Fruit fly (Drosophila melanogaster) whole organism, prepupa: Measurements from ENCODE around the gene Pburs.

Experiments used
- Blimp-1 ChIP-seq: fragments of 200-800 bp; sonication (Bioruptor generic); optimal IDR thresholded peaks from 3 replicates; lab custom pipeline; 2017; ENCODE audit warnings: missing biosample characterization, missing genetic modification characterization, mild to moderate bottlenecking, moderate library complexity, missing genetic modification reagents
- CG10631 ChIP-seq: fragments of 200-800 bp; sonication (Bioruptor generic); optimal IDR thresholded peaks from 2 replicates; lab custom pipeline; 2016; ENCODE audit warnings: missing biosample characterization, missing genetic modification characterization
- CG10669 ChIP-seq: fragments of 200-800 bp; sonication (Bioruptor generic); optimal IDR thresholded peaks from 3 replicates; lab custom pipeline; 2018; ENCODE audit warnings: missing biosample characterization, mild to moderate bottlenecking, missing genetic modification characterization, moderate library complexity
- CG11294 ChIP-seq: fragments of 200-800 bp; sonication (Bioruptor generic); IDR thresholded peaks from 2 replicates; pipeline ENCODE4 v1.3.6; 2022; ENCODE audit warnings: missing biosample characterization, missing genetic modification characterization
- CG11762 ChIP-seq: fragments of 200-800 bp; sonication (Bioruptor generic); optimal IDR thresholded peaks from 3 replicates; lab custom pipeline; 2016; ENCODE audit warnings: missing biosample characterization, missing genetic modification characterization; ENCODE audit not compliant: insufficient read depth
- CG15336 ChIP-seq: fragments of 200-800 bp; sonication (Bioruptor generic); IDR thresholded peaks from 2 replicates; pipeline ENCODE4 v1.3.6; 2022; ENCODE audit warnings: missing biosample characterization, missing genetic modification characterization
- CG1621 ChIP-seq: fragments of 200-800 bp; sonication (Bioruptor generic); optimal IDR thresholded peaks from 3 replicates; lab custom pipeline; 2018; ENCODE audit warnings: missing biosample characterization, mild to moderate bottlenecking, missing genetic modification characterization
- CG16779 ChIP-seq: fragments of 200-800 bp; sonication (Bioruptor generic); optimal IDR thresholded peaks from 3 replicates; lab custom pipeline; 2017; ENCODE audit warnings: missing biosample characterization, mild to moderate bottlenecking, missing genetic modification characterization
- CG3032 ChIP-seq: fragments of 200-800 bp; optimal IDR thresholded peaks from 2 replicates; lab custom pipeline; 2019; ENCODE audit warnings: missing biosample characterization, mild to moderate bottlenecking, missing genetic modification characterization, moderate library complexity
- CG31627 ChIP-seq: fragments of 200-800 bp; sonication (Bioruptor generic); optimal IDR thresholded peaks from 3 replicates; lab custom pipeline; 2016; ENCODE audit warnings: missing biosample characterization, missing genetic modification characterization
- CG32006 ChIP-seq: fragments of 200-800 bp; sonication (Bioruptor generic); optimal IDR thresholded peaks from 3 replicates; lab custom pipeline; 2017; ENCODE audit warnings: missing biosample characterization, mild to moderate bottlenecking, missing genetic modification characterization
- CG34406 ChIP-seq: fragments of 200-800 bp; sonication (Bioruptor generic); optimal IDR thresholded peaks from 3 replicates; lab custom pipeline; 2016; ENCODE audit warnings: missing biosample characterization, missing genetic modification characterization
- CG4318 ChIP-seq: fragments of 200-800 bp; sonication (Bioruptor generic); optimal IDR thresholded peaks from 3 replicates; lab custom pipeline; 2017; ENCODE audit warnings: missing biosample characterization, mild to moderate bottlenecking, missing genetic modification characterization
- CG6163 ChIP-seq: fragments of 200-800 bp; sonication (Bioruptor generic); IDR thresholded peaks from 3 replicates; pipeline ENCODE4 v1.3.6; 2022; ENCODE audit warnings: missing biosample characterization, missing genetic modification characterization
- CG6276 ChIP-seq: fragments of 200-800 bp; sonication (Bioruptor generic); optimal IDR thresholded peaks from 2 replicates; lab custom pipeline; 2017; ENCODE audit warnings: missing biosample characterization, mild to moderate bottlenecking, missing genetic modification characterization
- CG6792 ChIP-seq: fragments of 200-800 bp; sonication (Bioruptor generic); optimal IDR thresholded peaks from 3 replicates; lab custom pipeline; 2016; ENCODE audit warnings: missing biosample characterization, missing genetic modification characterization
- CG6808 ChIP-seq: fragments of 200-800 bp; sonication (Bioruptor generic); optimal IDR thresholded peaks from 3 replicates; lab custom pipeline; 2017; ENCODE audit warnings: missing biosample characterization, missing genetic modification characterization, mild to moderate bottlenecking, moderate library complexity, missing genetic modification reagents
- CG6854 ChIP-seq: fragments of 200-800 bp; sonication (Bioruptor generic); optimal IDR thresholded peaks from 2 replicates; lab custom pipeline; 2017; ENCODE audit warnings: missing biosample characterization, mild to moderate bottlenecking, missing genetic modification characterization
- CG7368 ChIP-seq: fragments of 200-800 bp; sonication (Bioruptor generic); optimal IDR thresholded peaks from 3 replicates; lab custom pipeline; 2016; ENCODE audit warnings: missing biosample characterization, missing genetic modification characterization
- CG8119 ChIP-seq: fragments of 200-800 bp; sonication (Bioruptor generic); IDR thresholded peaks from 3 replicates; pipeline ENCODE4 v1.3.6; 2022; ENCODE audit warnings: missing biosample characterization, missing genetic modification characterization
- CG8319 ChIP-seq: fragments of 200-800 bp; sonication (Bioruptor generic); optimal IDR thresholded peaks from 3 replicates; lab custom pipeline; 2016; ENCODE audit warnings: missing biosample characterization, missing genetic modification characterization
- CG8632 ChIP-seq: fragments of 200-800 bp; sonication (Bioruptor generic); optimal IDR thresholded peaks from 3 replicates; lab custom pipeline; 2016; ENCODE audit warnings: missing biosample characterization, missing genetic modification characterization
- CG9139 ChIP-seq: fragments of 200-800 bp; sonication (Bioruptor generic); optimal IDR thresholded peaks from 3 replicates; lab custom pipeline; 2017; ENCODE audit warnings: missing biosample characterization, mild to moderate bottlenecking, missing genetic modification characterization
- Eip75B ChIP-seq: fragments of 200-800 bp; sonication (Bioruptor generic); optimal IDR thresholded peaks from 3 replicates; lab custom pipeline; 2016; ENCODE audit warnings: missing biosample characterization, missing genetic modification characterization
- Eip78C ChIP-seq: fragments of 200-800 bp; sonication (Bioruptor generic); peaks from one replicate; lab custom pipeline; 2016; ENCODE audit warnings: missing biosample characterization, missing genetic modification characterization
- Eip93F ChIP-seq: fragments of 200-800 bp; sonication (Bioruptor generic); optimal IDR thresholded peaks from 2 replicates; lab custom pipeline; 2016; ENCODE audit warnings: missing biosample characterization, mild to moderate bottlenecking, missing genetic modification characterization
- Ets21C ChIP-seq: fragments of 200-800 bp; sonication (Bioruptor generic); optimal IDR thresholded peaks from 3 replicates; lab custom pipeline; 2016; ENCODE audit warnings: missing biosample characterization, missing genetic modification characterization
- Ets96B ChIP-seq: fragments of 200-800 bp; optimal IDR thresholded peaks from 2 replicates; lab custom pipeline; 2019; ENCODE audit warnings: missing biosample characterization, mild to moderate bottlenecking, missing genetic modification characterization, moderate library complexity
- Gug ChIP-seq: fragments of 200-800 bp; sonication (Bioruptor generic); IDR thresholded peaks from 2 replicates; pipeline ENCODE4 v1.3.6; 2022; ENCODE audit warnings: missing biosample characterization, missing genetic modification characterization
- Hr38 ChIP-seq: sonication (Bioruptor generic); optimal IDR thresholded peaks from 2 replicates; lab custom pipeline; 2016; ENCODE audit warnings: missing biosample characterization, missing genetic modification characterization
- Hr4 ChIP-seq: fragments of 200-800 bp; sonication (Bioruptor generic); optimal IDR thresholded peaks from 3 replicates; lab custom pipeline; 2016; ENCODE audit warnings: missing biosample characterization, missing genetic modification characterization
- Smox ChIP-seq: fragments of 200-800 bp; sonication (Bioruptor generic); optimal IDR thresholded peaks from 3 replicates; lab custom pipeline; 2016; ENCODE audit warnings: missing biosample characterization, missing genetic modification characterization
- Sox102F ChIP-seq: fragments of 200-800 bp; sonication (Bioruptor generic); optimal IDR thresholded peaks from 2 replicates; lab custom pipeline; 2016; ENCODE audit warnings: missing biosample characterization, mild to moderate bottlenecking, missing genetic modification characterization
- achi ChIP-seq: fragments of 200-800 bp; sonication (Bioruptor generic); optimal IDR thresholded peaks from 3 replicates; lab custom pipeline; 2016; ENCODE audit warnings: missing biosample characterization, missing genetic modification characterization
- acj6 ChIP-seq: fragments of 200-800 bp; sonication (Bioruptor generic); optimal IDR thresholded peaks from 3 replicates; lab custom pipeline; 2016; ENCODE audit warnings: missing biosample characterization, missing genetic modification characterization
- cyc ChIP-seq: fragments of 200-800 bp; sonication (Bioruptor generic); optimal IDR thresholded peaks from 3 replicates; lab custom pipeline; 2016; ENCODE audit warnings: missing biosample characterization, missing genetic modification characterization
- eg ChIP-seq: fragments of 200-800 bp; sonication (Bioruptor generic); IDR thresholded peaks from 3 replicates; pipeline ENCODE4 v1.3.6; 2022; ENCODE audit warnings: missing biosample characterization, missing genetic modification characterization
- esn ChIP-seq: fragments of 200-800 bp; sonication (Bioruptor generic); optimal IDR thresholded peaks from 2 replicates; lab custom pipeline; 2016; ENCODE audit warnings: missing biosample characterization, mild to moderate bottlenecking, missing genetic modification characterization, moderate library complexity
- fd59A ChIP-seq: fragments of 200-800 bp; sonication (Bioruptor generic); optimal IDR thresholded peaks from 2 replicates; lab custom pipeline; 2017; ENCODE audit warnings: missing biosample characterization, mild to moderate bottlenecking, missing genetic modification characterization, missing genetic modification reagents
- fd85E ChIP-seq: fragments of 200-800 bp; sonication (Bioruptor generic); optimal IDR thresholded peaks from 3 replicates; lab custom pipeline; 2016; ENCODE audit warnings: missing biosample characterization, missing genetic modification characterization
- fkh ChIP-seq: fragments of 200-800 bp; sonication (Bioruptor generic); optimal IDR thresholded peaks from 3 replicates; lab custom pipeline; 2017; ENCODE audit warnings: missing biosample characterization, mild to moderate bottlenecking, missing genetic modification characterization, moderate library complexity
- lz ChIP-seq: fragments of 200-800 bp; sonication (Bioruptor generic); optimal IDR thresholded peaks from 3 replicates; lab custom pipeline; 2016; ENCODE audit warnings: missing biosample characterization, missing genetic modification characterization
- net ChIP-seq: fragments of 200-800 bp; sonication (Bioruptor generic); optimal IDR thresholded peaks from 3 replicates; lab custom pipeline; 2016; ENCODE audit warnings: missing biosample characterization, missing genetic modification characterization
- spab ChIP-seq: fragments of 200-800 bp; sonication (Bioruptor generic); optimal IDR thresholded peaks from 2 replicates; lab custom pipeline; 2017; ENCODE audit warnings: missing biosample characterization, mild to moderate bottlenecking, missing genetic modification characterization, missing genetic modification reagents
- ss ChIP-seq, 2 experiments: fragments of 200-800 bp; sonication (Bioruptor generic); optimal IDR thresholded peaks; 2 replicates in 1 of 2; 3 replicates in 1 of 2; lab custom pipeline; 2017 to 2018; ENCODE audit warnings: mild to moderate bottlenecking in 2 of 2, missing biosample characterization in 2 of 2, missing genetic modification characterization in 2 of 2, moderate library complexity in 1 of 2
- topi ChIP-seq: fragments of 200-800 bp; sonication (Bioruptor generic); optimal IDR thresholded peaks from 3 replicates; lab custom pipeline; 2016; ENCODE audit warnings: missing biosample characterization, missing genetic modification characterization
- vri ChIP-seq: fragments of 200-800 bp; sonication (Bioruptor generic); optimal IDR thresholded peaks from 3 replicates; lab custom pipeline; 2016; ENCODE audit warnings: missing biosample characterization, mild to moderate bottlenecking, missing genetic modification characterization

The Pburs gene

DNA sequence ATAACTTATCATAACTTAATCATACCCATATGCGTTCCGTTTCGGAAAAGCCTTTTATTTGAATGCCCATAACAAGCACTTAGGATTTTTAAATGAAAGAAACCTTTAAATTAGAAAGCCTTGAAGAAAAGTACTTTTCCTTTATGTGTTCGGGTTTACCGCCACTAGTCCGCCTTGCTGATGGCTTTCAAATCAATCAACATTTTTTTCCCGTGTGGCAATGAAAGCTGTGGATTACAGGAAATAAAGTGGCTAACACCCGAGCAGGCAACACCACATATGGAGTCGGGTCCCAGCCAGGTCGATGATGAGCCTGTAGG lies 46.4 kb downstream of the Pburs start (continued):
- no peak for TF ChIP-seq Smox (GFP tag; lab: Kevin White, UChicago)
- no peak for TF ChIP-seq esn (GFP tag; lab: Kevin White, UChicago)
- TF ChIP-seq CG11294 (GFP tag; lab: Robert Waterston, UW) = no peak
- no peak for TF ChIP-seq CG8632 (GFP tag; lab: Kevin White, UChicago)
- TF ChIP-seq CG9139 (GFP tag; lab: Kevin White, UChicago) = no peak
- peak; percentile 51; the same call in 1 of the 3 replicates for TF ChIP-seq CG6163 (GFP tag; lab: Robert Waterston, UW)
- TF ChIP-seq CG10631 = peak; percentile 5
- peak; percentile 30 for TF ChIP-seq achi (GFP tag; lab: Kevin White, UChicago)
- peak; percentile 2 for TF ChIP-seq Sox102F (GFP tag; lab: Kevin White, UChicago)
- no peak for TF ChIP-seq Blimp-1

DNA sequence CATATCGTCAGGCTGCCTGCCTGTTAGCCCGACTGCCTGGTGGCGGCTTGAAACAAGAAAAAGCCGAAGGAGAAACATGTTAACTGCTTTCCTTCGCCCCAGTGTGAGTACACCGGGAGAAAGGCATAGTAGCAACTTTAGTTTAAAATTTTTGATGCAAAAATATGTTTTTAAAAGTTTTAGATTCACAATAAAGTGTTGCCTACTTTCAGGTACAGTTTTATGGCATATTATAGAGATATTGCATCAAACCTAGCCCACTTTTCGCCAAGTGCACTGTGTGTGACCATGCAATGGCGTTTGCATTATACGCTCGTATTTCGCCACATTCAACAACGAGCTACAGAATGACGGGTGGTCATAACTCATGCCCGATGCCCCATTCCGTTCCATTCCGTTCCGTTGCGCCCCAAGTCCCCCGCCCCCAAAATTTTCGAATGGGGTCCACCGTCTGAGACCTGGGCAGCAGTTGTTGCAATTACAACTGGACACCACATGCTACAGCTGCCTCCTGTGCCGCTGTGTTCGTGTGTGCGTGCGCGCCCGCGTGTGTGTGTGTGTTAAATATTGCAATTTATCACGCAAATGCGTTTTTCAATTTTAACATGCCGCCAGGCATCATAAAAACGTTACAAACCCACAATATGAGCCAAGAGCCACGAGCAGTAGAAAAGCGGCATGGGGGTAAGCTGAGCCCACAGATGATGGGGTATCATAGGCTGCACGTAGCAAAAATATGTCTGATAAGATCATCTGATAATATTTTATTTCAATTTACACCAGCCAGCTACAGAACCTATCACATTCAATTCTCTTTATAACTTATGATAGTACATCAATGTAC lies 47.0 kb downstream of the Pburs start:
- TF ChIP-seq eg (GFP tag; lab: Robert Waterston, UW) = peak; percentile 98
- peak; percentile 93 for TF ChIP-seq CG34406 (GFP tag; lab: Kevin White, UChicago)
- peak; percentile 96 for TF ChIP-seq lz (GFP tag; lab: Kevin White, UChicago)
- TF ChIP-seq Hr38 (GFP tag; lab: Kevin White, UChicago) = peak; percentile 37
- peak; percentile 88 for TF ChIP-seq fd59A
- TF ChIP-seq CG8632 (GFP tag; lab: Kevin White, UChicago) = peak; percentile 90
- TF ChIP-seq acj6 (GFP tag; lab: Kevin White, UChicago) = peak; percentile 94
- TF ChIP-seq fkh (GFP tag; lab: Kevin White, UChicago) = no peak
- peak; percentile 94 for TF ChIP-seq CG3032
- peak; percentile 97 for TF ChIP-seq CG32006 (GFP tag; lab: Kevin White, UChicago)
- TF ChIP-seq CG4318 (GFP tag; lab: Kevin White, UChicago) = peak; percentile 94
- TF ChIP-seq achi (GFP tag; lab: Kevin White, UChicago) = peak; percentile 93
- peak; percentile 93 for TF ChIP-seq CG10669 (GFP tag; lab: Kevin White, UChicago)
- TF ChIP-seq CG10631 = peak; percentile 94
- peak; percentile 92 for TF ChIP-seq CG8319 (GFP tag; lab: Kevin White, UChicago)
- peak; percentile 96 for TF ChIP-seq Sox102F (GFP tag; lab: Kevin White, UChicago)
- peak; percentile 82 for TF ChIP-seq cyc (GFP tag; lab: Kevin White, UChicago)
- TF ChIP-seq CG6808 = peak; percentile 94
- peak; percentile 94 for TF ChIP-seq Gug (GFP tag; lab: Robert Waterston, UW)
- TF ChIP-seq CG9139 (GFP tag; lab: Kevin White, UChicago) = peak; percentile 42
- peak; percentile 94 for TF ChIP-seq CG11762 (GFP tag; lab: Kevin White, UChicago)
- TF ChIP-seq Hr4 (GFP tag; lab: Kevin White, UChicago) = peak; percentile 88
- TF ChIP-seq Eip93F = peak; percentile 80
- TF ChIP-seq CG15336 = peak; percentile 98
- peak; percentile 94 for TF ChIP-seq spab
- TF ChIP-seq CG31627 = peak; percentile 96
- peak; percentile 86 for TF ChIP-seq fd85E (GFP tag; lab: Kevin White, UChicago)
- TF ChIP-seq CG7368 (GFP tag; lab: Kevin White, UChicago) = peak; percentile 96
- TF ChIP-seq CG6163 (GFP tag; lab: Robert Waterston, UW) = peak; percentile 83
- peak; percentile 95 for TF ChIP-seq Eip78C (GFP tag; lab: Kevin White, UChicago)
- TF ChIP-seq CG6276 (GFP tag; lab: Kevin White, UChicago) = peak; percentile 97
- TF ChIP-seq CG16779 = peak; percentile 92
- peak; percentile 85 for TF ChIP-seq topi (GFP tag; lab: Kevin White, UChicago)
- peak; percentile 96 for TF ChIP-seq net (GFP tag; lab: Kevin White, UChicago)
- TF ChIP-seq Ets96B (tag; lab: Kevin White, UChicago) = peak; percentile 69
- TF ChIP-seq Eip75B (GFP tag; lab: Kevin White, UChicago) = peak; percentile 91
- peak; percentile 96 for TF ChIP-seq CG6854
- peak; percentile 92 for TF ChIP-seq vri (GFP tag; lab: Kevin White, UChicago)
- peak; percentile 93 for TF ChIP-seq Ets21C (GFP tag; lab: Kevin White, UChicago)
- TF ChIP-seq CG6792 (GFP tag; lab: Kevin White, UChicago) = peak; percentile 96
- peak; percentile 93 for TF ChIP-seq CG1621
- TF ChIP-seq CG8119 (GFP tag; lab: Robert Waterston, UW) = peak; percentile 98
- TF ChIP-seq ss (GFP tag; optimal IDR thresholded peaks at IDR 0.05; lab: Kevin White, UChicago) = peak; percentile 48 to 97
